Worm (Caenorhabditis elegans) whole organism, L3 larva: ENCODE data around the gene F40F8.3.

Source experiments
- R02D3.7 ChIP-seq: fragments of 150-350 bp; optimal IDR thresholded peaks from 2 replicates; lab custom pipeline; 2014; ENCODE audit warnings: missing biosample characterization, missing genetic modification characterization
- ZK546.5 ChIP-seq: sonication (generic microtip); optimal IDR thresholded peaks from 2 replicates; lab custom pipeline; 2017; ENCODE audit warnings: missing biosample characterization, missing genetic modification characterization
- aly-2 ChIP-seq: fragments of 150-350 bp; optimal IDR thresholded peaks from 2 replicates; lab custom pipeline; 2014; ENCODE audit warnings: missing biosample characterization, missing genetic modification characterization
- ama-1 ChIP-seq: fragments of 150-350 bp; optimal IDR thresholded peaks from 2 replicates; lab custom pipeline; 2018
- ceh-16 ChIP-seq: sonication (generic microtip); optimal IDR thresholded peaks from 2 replicates; lab custom pipeline; 2017; ENCODE audit warnings: missing biosample characterization, missing genetic modification characterization
- ceh-82 ChIP-seq: fragments of 150-350 bp; optimal IDR thresholded peaks from 2 replicates; lab custom pipeline; 2014; ENCODE audit warnings: missing biosample characterization, missing genetic modification characterization
- ceh-9 ChIP-seq: sonication (generic microtip); optimal IDR thresholded peaks from 2 replicates; lab custom pipeline; 2018; ENCODE audit warnings: missing biosample characterization, missing genetic modification characterization
- daf-12 ChIP-seq: fragments of 150-350 bp; optimal IDR thresholded peaks from 2 replicates; lab custom pipeline; 2014; ENCODE audit warnings: missing biosample characterization, missing genetic modification reagents, missing genetic modification characterization
- egl-27 ChIP-seq: sonication (generic microtip); optimal IDR thresholded peaks from 4 replicates; lab custom pipeline; 2017; ENCODE audit warnings: missing biosample characterization, missing genetic modification reagents, missing genetic modification characterization
- egl-5 ChIP-seq: fragments of 150-350 bp; optimal IDR thresholded peaks from 2 replicates; lab custom pipeline; 2017; ENCODE audit warnings: missing biosample characterization, missing genetic modification reagents, missing genetic modification characterization, inconsistent platforms
- elt-1 ChIP-seq: fragments of 150-350 bp; optimal IDR thresholded peaks from 2 replicates; lab custom pipeline; 2014; ENCODE audit warnings: missing biosample characterization, missing genetic modification characterization
- elt-3 ChIP-seq, 3 experiments: fragments of 150-350 bp in 1 of 3; sonication (generic microtip) in 2 of 3; optimal IDR thresholded peaks; 2 replicates in 2 of 3; 4 replicates in 1 of 3; lab custom pipeline; 2014 to 2017; ENCODE audit warnings: missing biosample characterization in 3 of 3, missing genetic modification characterization in 3 of 3
- eor-1 ChIP-seq, 2 experiments: fragments of 150-350 bp; optimal IDR thresholded peaks; 2 replicates each; lab custom pipeline; 2014 to 2018; ENCODE audit warnings: missing biosample characterization in 2 of 2, missing genetic modification characterization in 2 of 2
- jun-1 ChIP-seq: fragments of 150-350 bp; optimal IDR thresholded peaks from 2 replicates; lab custom pipeline; 2014; ENCODE audit warnings: missing biosample characterization, missing genetic modification reagents, missing genetic modification characterization
- lin-15B ChIP-seq: fragments of 150-350 bp; optimal IDR thresholded peaks from 2 replicates; lab custom pipeline; 2014; ENCODE audit warnings: missing biosample characterization, missing genetic modification characterization
- lin-39 ChIP-seq: fragments of 150-350 bp; optimal IDR thresholded peaks from 2 replicates; lab custom pipeline; 2018; ENCODE audit warnings: missing biosample characterization, missing genetic modification reagents, missing genetic modification characterization
- mdl-1 ChIP-seq: fragments of 150-350 bp; optimal IDR thresholded peaks from 2 replicates; lab custom pipeline; 2014; ENCODE audit warnings: missing biosample characterization, missing genetic modification characterization
- mml-1 ChIP-seq: fragments of 150-350 bp; sonication (generic microtip); optimal IDR thresholded peaks from 3 replicates; lab custom pipeline; 2014; ENCODE audit warnings: missing biosample characterization, missing genetic modification characterization
- nfya-1 ChIP-seq: sonication (generic microtip); optimal IDR thresholded peaks from 2 replicates; lab custom pipeline; 2017; ENCODE audit warnings: missing genetic modification characterization, mild to moderate bottlenecking, missing compliant biosample characterization, antibody characterized with exemption, moderate library complexity; ENCODE audit not compliant: insufficient read depth
- nhr-12 ChIP-seq: fragments of 150-350 bp; optimal IDR thresholded peaks from 2 replicates; lab custom pipeline; 2014; ENCODE audit warnings: missing biosample characterization, missing genetic modification characterization
- nhr-237 ChIP-seq: fragments of 150-350 bp; optimal IDR thresholded peaks from 2 replicates; lab custom pipeline; 2014; ENCODE audit warnings: missing biosample characterization, missing genetic modification characterization
- nhr-25 ChIP-seq: sonication (generic microtip); optimal IDR thresholded peaks from 2 replicates; lab custom pipeline; 2017; ENCODE audit warnings: missing biosample characterization, missing genetic modification characterization
- nhr-28 ChIP-seq: fragments of 150-350 bp; optimal IDR thresholded peaks from 2 replicates; lab custom pipeline; 2014; ENCODE audit warnings: missing biosample characterization, missing genetic modification characterization
- nhr-43 ChIP-seq: sonication (generic microtip); optimal IDR thresholded peaks from 2 replicates; lab custom pipeline; 2016; ENCODE audit warnings: mild to moderate bottlenecking, missing genetic modification characterization, missing compliant biosample characterization; ENCODE audit not compliant: poor library complexity, severe bottlenecking
- nhr-76 ChIP-seq: fragments of 150-350 bp; sonication (generic microtip); optimal IDR thresholded peaks from 5 replicates; lab custom pipeline; 2014; ENCODE audit warnings: missing biosample characterization, missing genetic modification characterization
- pha-4 ChIP-seq: fragments of 150-350 bp; optimal IDR thresholded peaks from 2 replicates; lab custom pipeline; 2014; ENCODE audit warnings: missing biosample characterization, missing genetic modification reagents, missing genetic modification characterization
- pqm-1 ChIP-seq: fragments of 150-350 bp; optimal IDR thresholded peaks from 2 replicates; lab custom pipeline; 2017; ENCODE audit warnings: missing biosample characterization, missing genetic modification characterization, inconsistent platforms
- sea-2 ChIP-seq: fragments of 150-350 bp; sonication (generic microtip); optimal IDR thresholded peaks from 4 replicates; lab custom pipeline; 2014; ENCODE audit warnings: missing biosample characterization, missing genetic modification reagents, missing genetic modification characterization
- skn-1 ChIP-seq: fragments of 150-350 bp; optimal IDR thresholded peaks from 2 replicates; lab custom pipeline; 2014; ENCODE audit warnings: missing biosample characterization, missing genetic modification characterization
- snpc-4 ChIP-seq: fragments of 150-350 bp; optimal IDR thresholded peaks from 2 replicates; lab custom pipeline; 2014; ENCODE audit warnings: missing biosample characterization, missing genetic modification characterization
- tbx-2 ChIP-seq: sonication (generic microtip); optimal IDR thresholded peaks from 2 replicates; lab custom pipeline; 2016; ENCODE audit warnings: mild to moderate bottlenecking, missing genetic modification characterization, missing compliant biosample characterization
- unc-39 ChIP-seq: sonication (generic microtip); optimal IDR thresholded peaks from 4 replicates; lab custom pipeline; 2017; ENCODE audit warnings: missing biosample characterization, missing genetic modification characterization
- unc-62 ChIP-seq: fragments of 150-350 bp; sonication (generic microtip); optimal IDR thresholded peaks from 4 replicates; lab custom pipeline; 2014; ENCODE audit warnings: missing biosample characterization, missing genetic modification reagents, missing genetic modification characterization
- zag-1 ChIP-seq: fragments of 150-350 bp; optimal IDR thresholded peaks from 2 replicates; lab custom pipeline; 2014; ENCODE audit warnings: missing biosample characterization, missing genetic modification characterization
- ztf-11 ChIP-seq: fragments of 150-350 bp; optimal IDR thresholded peaks from 2 replicates; lab custom pipeline; 2014; ENCODE audit warnings: missing biosample characterization, missing genetic modification characterization
- ztf-4 ChIP-seq: fragments of 150-350 bp; optimal IDR thresholded peaks from 2 replicates; lab custom pipeline; 2014; ENCODE audit warnings: missing biosample characterization, missing genetic modification characterization

The F40F8.3 gene

ce11 chrII:11103052-11103451, 26.0 kb upstream of the F40F8.3 start (continued):
- TF ChIP-seq mdl-1 (tag; lab: Kevin White, UChicago) (no peak), daf-12 (tag; lab: Kevin White, UChicago) (no peak), zag-1 (tag; lab: Kevin White, UChicago) (no peak), snpc-4 (tag; lab: Kevin White, UChicago) (peak; percentile 49), lin-39 (peak; percentile 79), aly-2 (tag; lab: Kevin White, UChicago) (no peak), ZK546.5 (no peak), unc-39 (tag; lab: Kevin White, UChicago) (no peak), lin-15B (tag; lab: Kevin White, UChicago) (peak; percentile 82)

DNA sequence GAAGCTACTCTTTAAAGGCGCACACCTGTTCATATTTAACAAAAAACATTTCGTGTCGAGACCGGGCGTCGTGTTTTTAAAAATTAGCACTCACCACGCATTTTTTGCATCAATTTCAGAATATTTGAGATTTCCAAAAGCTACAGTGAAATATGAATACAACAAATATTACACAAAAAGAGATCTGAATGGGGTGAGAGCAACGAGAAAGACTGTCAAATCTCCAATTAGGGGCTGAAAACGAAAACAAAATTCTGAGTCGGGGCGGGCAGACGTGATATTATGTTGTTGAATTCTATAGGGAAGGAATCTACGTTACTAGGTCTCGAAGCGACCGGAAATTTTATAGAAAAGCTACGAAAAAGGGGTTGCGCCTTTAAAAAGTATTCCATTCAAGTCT, 25.4 kb upstream of the F40F8.3 start, which contains the start of gene C09H10.5:
Gene C09H10.5 (minus strand): TSS at position 101 of the 400 bp plus-strand sequence.
- TF ChIP-seq egl-27 (tag; lab: Kevin White, UChicago), result no peak
- no peak for TF ChIP-seq egl-5 (tag; lab: Kevin White, UChicago)
- no peak for TF ChIP-seq sea-2 (GFP tag; lab: Kevin White, UChicago)
- TF ChIP-seq ceh-82 (tag; lab: Kevin White, UChicago), result no peak
- TF ChIP-seq nhr-28, result no peak
- TF ChIP-seq aly-2 (tag; lab: Kevin White, UChicago), result no peak
- no peak for TF ChIP-seq unc-39 (tag; lab: Kevin White, UChicago)
- TF ChIP-seq ceh-9, result no peak
- no peak for TF ChIP-seq skn-1 (tag; lab: Kevin White, UChicago)
- no peak for TF ChIP-seq unc-62
- no peak for TF ChIP-seq jun-1 (tag; lab: Kevin White, UChicago)
- no peak for TF ChIP-seq pha-4 (tag; lab: Kevin White, UChicago)
- no peak for TF ChIP-seq pqm-1 (tag; lab: Kevin White, UChicago)
- TF ChIP-seq ama-1, result no peak
- TF ChIP-seq nhr-76, result no peak
- TF ChIP-seq elt-1 (tag; lab: Kevin White, UChicago), result no peak
- TF ChIP-seq nhr-43, result no peak
- TF ChIP-seq elt-3 (tag; optimal IDR thresholded peaks at IDR 0.05; lab: Kevin White, UChicago), result no peak
- no peak for TF ChIP-seq snpc-4 (tag; lab: Kevin White, UChicago)
- TF ChIP-seq mdl-1 (tag; lab: Kevin White, UChicago), result no peak

ce11 chrII:11104162-11104561, 24.9 kb upstream of the F40F8.3 start, which contains the start of gene C09H10.9:
TSS of gene C09H10.9 (plus strand) at chrII:11104462.
- no peak for TF ChIP-seq nhr-25 (tag; lab: Kevin White, UChicago)
- TF ChIP-seq unc-39 (tag; lab: Kevin White, UChicago), result no peak

DNA sequence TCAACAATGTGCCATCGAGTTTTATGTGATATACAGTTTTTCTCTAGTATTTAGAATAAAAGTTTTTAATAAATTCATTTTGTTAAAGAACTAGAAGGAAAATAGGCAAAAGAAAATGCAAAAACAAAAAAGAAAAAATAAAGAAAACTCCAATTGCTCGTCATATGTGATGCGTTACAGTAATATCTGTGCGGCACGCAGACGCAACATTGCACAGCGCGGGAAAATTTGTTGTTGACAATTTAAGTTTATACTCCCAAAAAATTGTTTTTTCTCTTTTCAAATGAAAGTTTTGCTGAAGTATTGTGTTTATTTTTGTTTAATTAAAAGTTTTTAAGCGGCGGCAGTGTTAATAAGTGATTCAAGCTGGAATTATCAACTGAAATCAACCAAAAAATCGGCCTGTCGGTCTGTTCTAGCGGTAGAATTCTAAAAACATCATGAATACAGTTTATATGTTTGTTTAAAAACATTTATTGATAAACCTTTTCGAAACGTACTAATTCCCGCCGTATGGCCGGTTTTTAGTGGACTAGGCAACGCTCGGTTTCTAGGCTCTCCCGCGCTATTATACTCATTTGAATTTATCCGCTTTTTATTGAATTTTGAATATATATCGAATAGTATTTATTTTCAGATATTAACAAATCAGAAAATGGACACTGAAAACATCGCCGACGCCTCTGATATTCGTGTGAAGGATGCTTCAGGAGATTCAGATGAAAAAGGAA, 22.9 kb upstream of the F40F8.3 start, which contains the start of gene nasp-1:
Gene nasp-1 (plus strand): TSS at position 632 of the 731 bp plus-strand sequence.
- TF ChIP-seq mdl-1 (tag; lab: Kevin White, UChicago), result no peak
- TF ChIP-seq nfya-1 (tag; lab: Kevin White, UChicago), result peak; percentile 24
- TF ChIP-seq egl-27 (tag; lab: Kevin White, UChicago), result no peak
- peak; percentile 6 for TF ChIP-seq pha-4 (tag; lab: Kevin White, UChicago)

DNA sequence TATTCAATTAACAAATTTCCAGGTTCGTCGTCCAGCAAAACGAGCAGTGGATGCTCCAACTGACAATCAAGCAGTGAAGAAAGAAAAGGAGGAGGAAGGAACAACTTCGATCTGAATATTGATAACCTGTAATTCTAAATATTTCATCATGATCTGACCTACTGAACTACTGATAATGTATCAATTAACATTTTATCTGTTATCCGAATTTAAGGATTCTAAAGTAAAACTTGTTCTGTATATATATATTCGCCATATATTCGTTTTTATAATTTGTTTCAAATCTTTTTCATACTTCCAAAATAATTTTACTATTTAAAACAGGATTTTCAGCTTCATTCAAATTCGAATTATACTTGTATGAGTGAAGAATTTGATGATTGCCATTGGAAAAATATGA, 21.3 kb upstream of the F40F8.3 start, which contains the start of gene apc-17:
Gene apc-17 (plus strand): TSS at position 301 of the 400 bp plus-strand sequence.
- TF ChIP-seq elt-1 (tag; lab: Kevin White, UChicago), result no peak
- no peak for TF ChIP-seq nhr-12
- TF ChIP-seq eor-1 (tag; optimal IDR thresholded peaks at IDR 0.05; lab: Kevin White, UChicago), result no peak
- no peak for TF ChIP-seq egl-5 (tag; lab: Kevin White, UChicago)
- TF ChIP-seq ztf-11 (tag; lab: Kevin White, UChicago), result no peak
- no peak for TF ChIP-seq jun-1 (tag; lab: Kevin White, UChicago)
- no peak for TF ChIP-seq tbx-2 (tag; lab: Kevin White, UChicago)
- TF ChIP-seq pha-4 (tag; lab: Kevin White, UChicago), result no peak
- TF ChIP-seq R02D3.7 (tag; lab: Kevin White, UChicago), result no peak
- TF ChIP-seq ceh-16 (tag; lab: Kevin White, UChicago), result no peak
- TF ChIP-seq ceh-82 (tag; lab: Kevin White, UChicago), result no peak
- no peak for TF ChIP-seq nhr-237 (tag; lab: Kevin White, UChicago)
- TF ChIP-seq mml-1, result no peak
- TF ChIP-seq sea-2 (GFP tag; lab: Kevin White, UChicago), result no peak
- TF ChIP-seq ztf-4, result no peak
- no peak for TF ChIP-seq pqm-1 (tag; lab: Kevin White, UChicago)
- TF ChIP-seq egl-27 (tag; lab: Kevin White, UChicago), result no peak
- TF ChIP-seq ama-1, result no peak
- no peak for TF ChIP-seq nhr-76
- no peak for TF ChIP-seq daf-12 (tag; lab: Kevin White, UChicago)
